Fruit fly (Drosophila melanogaster): ENCODE results near the gene Cyp12e1.

Gene Cyp12e1

dm6 chr3R:10448957-10449356 lies 14.4 kb downstream of the Cyp12e1 start (continued):
- no peak for TF ChIP-seq klu (GFP tag; IDR thresholded peaks at IDR 0.05)
- TF ChIP-seq CG30431 (GFP tag; optimal IDR thresholded peaks at IDR 0.05): no peak
- TF ChIP-seq Lhr (GFP tag; optimal IDR thresholded peaks at IDR 0.05): peak; percentile 12
- no peak for TF ChIP-seq CG12744 (GFP tag; optimal IDR thresholded peaks at IDR 0.05)
- TF ChIP-seq CG8089 (GFP tag; optimal IDR thresholded peaks at IDR 0.05): no peak
- TF ChIP-seq CG8944 (GFP tag; optimal IDR thresholded peaks at IDR 0.05): no peak
- TF ChIP-seq CG11504 (tag; optimal IDR thresholded peaks at IDR 0.05): peak; percentile 67
- peak; percentile 55 for TF ChIP-seq CG8388 (GFP tag; optimal IDR thresholded peaks at IDR 0.05)
- TF ChIP-seq HLH54F (GFP tag; optimal IDR thresholded peaks at IDR 0.05): no peak
- TF ChIP-seq CG17802 (tag; optimal IDR thresholded peaks at IDR 0.05): peak; percentile 19
- no peak for TF ChIP-seq CG4707 (GFP tag; optimal IDR thresholded peaks at IDR 0.05)
- TF ChIP-seq CG16813 (GFP tag; IDR thresholded peaks at IDR 0.05; ENCODE audit: partially characterized antibody): no peak
- TF ChIP-seq sisA (GFP tag; IDR thresholded peaks at IDR 0.05): no peak
- no peak for TF ChIP-seq Atf3 (GFP tag; optimal IDR thresholded peaks at IDR 0.05)
- peak; percentile 9 for TF ChIP-seq PHDP (tag; optimal IDR thresholded peaks at IDR 0.05)
- TF ChIP-seq CG13894 (tag; optimal IDR thresholded peaks at IDR 0.05): no peak
- TF ChIP-seq crp (GFP tag; optimal IDR thresholded peaks at IDR 0.05): no peak
- TF ChIP-seq yki (optimal IDR thresholded peaks at IDR 0.05): no peak
- TF ChIP-seq CG5180 (GFP tag; optimal IDR thresholded peaks at IDR 0.05): no peak
- TF ChIP-seq ash1 (GFP tag; optimal IDR thresholded peaks at IDR 0.05): no peak
- no peak for TF ChIP-seq CG12236 (GFP tag; optimal IDR thresholded peaks at IDR 0.05)
- TF ChIP-seq CG7987 (GFP tag; optimal IDR thresholded peaks at IDR 0.05): no peak
- no peak for TF ChIP-seq mld (GFP tag; IDR thresholded peaks at IDR 0.05; ENCODE audit: partially characterized antibody)
- no peak for TF ChIP-seq lbe (GFP tag; optimal IDR thresholded peaks at IDR 0.05)
- no peak for TF ChIP-seq CG7271 (tag; optimal IDR thresholded peaks at IDR 0.05)
- TF ChIP-seq Nf-YA (GFP tag; IDR thresholded peaks at IDR 0.05): no peak
- peak; percentile 37; the same call in 1 of the 2 replicates for TF ChIP-seq CG6689 (GFP tag; IDR thresholded peaks at IDR 0.05)
- no peak for TF ChIP-seq CG10366 (GFP tag; IDR thresholded peaks at IDR 0.05)
- no peak for TF ChIP-seq CG12942 (GFP tag; optimal IDR thresholded peaks at IDR 0.05)
- TF ChIP-seq CG14441 (GFP tag; IDR thresholded peaks at IDR 0.05): no peak
- TF ChIP-seq oc (tag; optimal IDR thresholded peaks at IDR 0.05): peak; percentile 9
- TF ChIP-seq Optix (GFP tag; IDR thresholded peaks at IDR 0.05): no peak
- TF ChIP-seq repo (GFP tag; optimal IDR thresholded peaks at IDR 0.05): no peak
- TF ChIP-seq HLH4C (GFP tag; IDR thresholded peaks at IDR 0.05; ENCODE audit: partially characterized antibody): no peak
- peak; percentile 9 for TF ChIP-seq CG6254 (GFP tag; optimal IDR thresholded peaks at IDR 0.05)
- no peak for TF ChIP-seq CG32767 (GFP tag; IDR thresholded peaks at IDR 0.05)
- TF ChIP-seq so (GFP tag; IDR thresholded peaks at IDR 0.05): no peak; the same call in 2 of the 3 replicates
- no peak for TF ChIP-seq Myb (GFP tag; optimal IDR thresholded peaks at IDR 0.05)
- peak; percentile 45; the same call in 1 of the 2 replicates for TF ChIP-seq CG32772 (GFP tag; IDR thresholded peaks at IDR 0.05)
- TF ChIP-seq CG15479 (GFP tag; optimal IDR thresholded peaks at IDR 0.05): no peak
- TF ChIP-seq Hr39 (optimal IDR thresholded peaks at IDR 0.05): no peak
- TF ChIP-seq Fer2 (tag; optimal IDR thresholded peaks at IDR 0.05): no peak
- TF ChIP-seq CG33213 (GFP tag; optimal IDR thresholded peaks at IDR 0.05): no peak
- TF ChIP-seq CG14050 (GFP tag; IDR thresholded peaks at IDR 0.05): no peak
- TF ChIP-seq CG17385 (GFP tag; optimal IDR thresholded peaks at IDR 0.05): peak; percentile 9
- peak; percentile 25 for TF ChIP-seq CoRest (tag; optimal IDR thresholded peaks at IDR 0.05)
- no peak for TF ChIP-seq CG12155 (GFP tag; optimal IDR thresholded peaks at IDR 0.05)
- TF ChIP-seq CG1024 (GFP tag; IDR thresholded peaks at IDR 0.05): no peak
- no peak for TF ChIP-seq hb (GFP tag; IDR thresholded peaks at IDR 0.05; ENCODE audit: partially characterized antibody)
- TF ChIP-seq danr (GFP tag; IDR thresholded peaks at IDR 0.05): no peak
- TF ChIP-seq amos (GFP tag; IDR thresholded peaks at IDR 0.05; ENCODE audit: partially characterized antibody): no peak
- no peak for TF ChIP-seq ssp (GFP tag; IDR thresholded peaks at IDR 0.05)

All from whole organism, embryonic.